Fruit fly (Drosophila melanogaster): ENCODE measurements around the gene Wdr81.

Wdr81 gene

dm6 chr2L:11989729-11990128 is 31.0 kb downstream of the Wdr81 start, which contains the start of the genes zuc and dgt2 (continued):
- no peak for TF ChIP-seq PHDP (tag; optimal IDR thresholded peaks at IDR 0.05)
- TF ChIP-seq CG4360 (GFP tag; IDR thresholded peaks at IDR 0.05): no peak
- TF ChIP-seq vnd (GFP tag; IDR thresholded peaks at IDR 0.05; ENCODE audit: partially characterized antibody): 0 out of 3 replicates have a peak, but pooled peaks have one; percentile 29
- TF ChIP-seq bowl (GFP tag; IDR thresholded peaks at IDR 0.05): no peak
- TF ChIP-seq z (GFP tag; IDR thresholded peaks at IDR 0.05): no peak
- TF ChIP-seq cato (GFP tag; optimal IDR thresholded peaks at IDR 0.05; ENCODE audit: borderline replicate concordance): no peak
- no peak for TF ChIP-seq Dad (GFP tag; optimal IDR thresholded peaks at IDR 0.05)
- no peak for TF ChIP-seq CG9817 (tag; optimal IDR thresholded peaks at IDR 0.05)
- no peak for TF ChIP-seq CG12155 (GFP tag; optimal IDR thresholded peaks at IDR 0.05)
- peak; percentile 35; the same call in 1 of the 2 replicates for TF ChIP-seq amos (GFP tag; IDR thresholded peaks at IDR 0.05; ENCODE audit: partially characterized antibody)
- TF ChIP-seq zf30C (GFP tag; optimal IDR thresholded peaks at IDR 0.05): no peak
- TF ChIP-seq CG3065 (GFP tag; optimal IDR thresholded peaks at IDR 0.05): no peak
- TF ChIP-seq Lhr (GFP tag; optimal IDR thresholded peaks at IDR 0.05): peak; percentile 48
- no peak for TF ChIP-seq Bdp1 (GFP tag; optimal IDR thresholded peaks at IDR 0.05)
- no peak for TF ChIP-seq jigr1 (GFP tag; IDR thresholded peaks at IDR 0.05)
- no peak for TF ChIP-seq CG11723 (GFP tag; optimal IDR thresholded peaks at IDR 0.05)
- TF ChIP-seq ind (GFP tag; optimal IDR thresholded peaks at IDR 0.05): no peak
- no peak for TF ChIP-seq exex (tag; optimal IDR thresholded peaks at IDR 0.05)
- no peak for TF ChIP-seq CG11085 (GFP tag; IDR thresholded peaks at IDR 0.05)
- TF ChIP-seq unc-4 (GFP tag; IDR thresholded peaks at IDR 0.05; ENCODE audit: partially characterized antibody): no peak
- TF ChIP-seq CG2678 (tag; optimal IDR thresholded peaks at IDR 0.05): no peak
- TF ChIP-seq grau (tag; optimal IDR thresholded peaks at IDR 0.05): no peak
- TF ChIP-seq schlank (tag; optimal IDR thresholded peaks at IDR 0.05): no peak
- TF ChIP-seq Oli (tag; optimal IDR thresholded peaks at IDR 0.05): no peak
- no peak for TF ChIP-seq chm (GFP tag; IDR thresholded peaks at IDR 0.05)
- no peak for TF ChIP-seq Gug (GFP tag; IDR thresholded peaks at IDR 0.05)
- TF ChIP-seq p53 (GFP tag; optimal IDR thresholded peaks at IDR 0.05): no peak
- no peak for TF ChIP-seq CTCF (GFP tag; optimal IDR thresholded peaks at IDR 0.05)
- no peak for TF ChIP-seq CG6689 (GFP tag; IDR thresholded peaks at IDR 0.05)
- TF ChIP-seq CG12391 (tag; optimal IDR thresholded peaks at IDR 0.05): no peak
- no peak for TF ChIP-seq CG3163 (GFP tag; optimal IDR thresholded peaks at IDR 0.05)
- peak; percentile 36; the same call in 1 of the 2 replicates for TF ChIP-seq CG3847 (GFP tag; IDR thresholded peaks at IDR 0.05)
- no peak for TF ChIP-seq CG8290 (GFP tag; optimal IDR thresholded peaks at IDR 0.05)
- TF ChIP-seq CG8290 (tag; optimal IDR thresholded peaks at IDR 0.05): no peak
- TF ChIP-seq CG7357 (GFP tag; IDR thresholded peaks at IDR 0.05): no peak
- no peak for TF ChIP-seq CG32767 (GFP tag; IDR thresholded peaks at IDR 0.05)
- TF ChIP-seq Hmr (GFP tag; optimal IDR thresholded peaks at IDR 0.05): no peak
- TF ChIP-seq ato (GFP tag; IDR thresholded peaks at IDR 0.05; ENCODE audit: partially characterized antibody): 0 out of 2 replicates have a peak, but pooled peaks have one; percentile 13
- TF ChIP-seq salm (tag; optimal IDR thresholded peaks at IDR 0.05): no peak
- no peak for TF ChIP-seq ssp (GFP tag; IDR thresholded peaks at IDR 0.05)
- no peak for TF ChIP-seq Drgx (GFP tag; IDR thresholded peaks at IDR 0.05)
- TF ChIP-seq Abd-B (GFP tag; optimal IDR thresholded peaks at IDR 0.05): peak; percentile 16
- no peak for TF ChIP-seq sisA (GFP tag; IDR thresholded peaks at IDR 0.05)
- TF ChIP-seq CG9609 (GFP tag; optimal IDR thresholded peaks at IDR 0.05): no peak
- TF ChIP-seq gcm2 (GFP tag; optimal IDR thresholded peaks at IDR 0.05): no peak
- peak; percentile 22 for TF ChIP-seq Ets97D (GFP tag; optimal IDR thresholded peaks at IDR 0.05)
- TF ChIP-seq ac (GFP tag; optimal IDR thresholded peaks at IDR 0.05): no peak
- TF ChIP-seq CG34422 (GFP tag; IDR thresholded peaks at IDR 0.05): no peak
- no peak for TF ChIP-seq sens-2 (GFP tag; IDR thresholded peaks at IDR 0.05)
- no peak for TF ChIP-seq CG11504 (tag; optimal IDR thresholded peaks at IDR 0.05)
- no peak for TF ChIP-seq CG9437 (GFP tag; optimal IDR thresholded peaks at IDR 0.05)
- no peak for TF ChIP-seq CG18599 (GFP tag; optimal IDR thresholded peaks at IDR 0.05)
- TF ChIP-seq pros (GFP tag; optimal IDR thresholded peaks at IDR 0.05): no peak
